Fruit fly (Drosophila melanogaster) whole organism, embryonic: ENCODE data around the gene CG46440.

Experiments used
- ATbp ChIP-seq: fragments of 200-800 bp; sonication (Bioruptor generic); optimal IDR thresholded peaks from 2 replicates; lab custom pipeline; 2017; ENCODE audit warnings: missing biosample characterization, mild to moderate bottlenecking, missing genetic modification characterization, missing genetic modification reagents
- BtbVII ChIP-seq: fragments of 200-800 bp; sonication (Bioruptor generic); optimal IDR thresholded peaks from 3 replicates; lab custom pipeline; 2017; ENCODE audit warnings: missing biosample characterization, mild to moderate bottlenecking, missing genetic modification characterization
- CG10274 ChIP-seq: fragments of 200-800 bp; sonication (Bioruptor generic); optimal IDR thresholded peaks from 3 replicates; lab custom pipeline; 2017; ENCODE audit warnings: missing biosample characterization, mild to moderate bottlenecking, missing genetic modification characterization
- CG10462 ChIP-seq: fragments of 200-800 bp; sonication (Bioruptor generic); optimal IDR thresholded peaks from 2 replicates; lab custom pipeline; 2016; ENCODE audit warnings: missing biosample characterization, missing genetic modification characterization
- CG11456 ChIP-seq: fragments of 200-800 bp; sonication (Bioruptor generic); IDR thresholded peaks from 3 replicates; pipeline ENCODE4 v1.3.6; 2022; ENCODE audit warnings: missing biosample characterization, missing genetic modification characterization
- CG12236 ChIP-seq: fragments of 200-800 bp; sonication (Bioruptor generic); optimal IDR thresholded peaks from 2 replicates; lab custom pipeline; 2016; ENCODE audit warnings: missing biosample characterization, missing genetic modification characterization
- CG13424 ChIP-seq: fragments of 200-800 bp; sonication (Bioruptor generic); optimal IDR thresholded peaks from 2 replicates; lab custom pipeline; 2019; ENCODE audit warnings: missing biosample characterization, mild to moderate bottlenecking, missing genetic modification characterization, moderate library complexity
- CG13894 ChIP-seq: fragments of 200-800 bp; sonication (Bioruptor generic); optimal IDR thresholded peaks from 3 replicates; lab custom pipeline; 2018; ENCODE audit warnings: missing biosample characterization, mild to moderate bottlenecking, missing genetic modification characterization, moderate library complexity
- CG14667 ChIP-seq: fragments of 200-800 bp; sonication (Bioruptor generic); IDR thresholded peaks from 2 replicates; pipeline ENCODE4 v1.3.6; 2022; ENCODE audit warnings: missing biosample characterization, missing genetic modification characterization
- CG16813 ChIP-seq: fragments of 200-800 bp; sonication (Bioruptor generic); IDR thresholded peaks from 3 replicates; pipeline ENCODE4 v1.3.6; 2022; ENCODE audit warnings: missing biosample characterization, missing genetic modification characterization; ENCODE audit not compliant: partially characterized antibody
- CG17359 ChIP-seq: fragments of 200-800 bp; sonication (Bioruptor generic); optimal IDR thresholded peaks from 3 replicates; lab custom pipeline; 2018; ENCODE audit warnings: missing biosample characterization, mild to moderate bottlenecking, missing genetic modification characterization, moderate library complexity
- CG18599 ChIP-seq: fragments of 200-800 bp; sonication (Bioruptor generic); optimal IDR thresholded peaks from 3 replicates; lab custom pipeline; 2017; ENCODE audit warnings: missing biosample characterization, missing genetic modification characterization, mild to moderate bottlenecking, moderate library complexity, missing genetic modification reagents
- CG2129 ChIP-seq: fragments of 200-800 bp; sonication (Bioruptor generic); IDR thresholded peaks from 2 replicates; pipeline ENCODE4 v1.3.6; 2022; ENCODE audit warnings: missing biosample characterization, missing genetic modification characterization; ENCODE audit not compliant: partially characterized antibody
- CG31441 ChIP-seq: fragments of 200-800 bp; sonication (Bioruptor generic); IDR thresholded peaks from 2 replicates; pipeline ENCODE4 v1.3.6; 2022; ENCODE audit warnings: missing biosample characterization, missing genetic modification characterization
- CG3407 ChIP-seq: fragments of 200-800 bp; sonication (Bioruptor generic); optimal IDR thresholded peaks from 2 replicates; lab custom pipeline; 2018; ENCODE audit warnings: missing biosample characterization, mild to moderate bottlenecking, missing genetic modification characterization
- CG34224 ChIP-seq: fragments of 200-800 bp; sonication (Bioruptor generic); IDR thresholded peaks from 3 replicates; pipeline ENCODE4 v1.3.6; 2022; ENCODE audit warnings: missing biosample characterization, missing genetic modification characterization; ENCODE audit not compliant: partially characterized antibody
- CG3838 ChIP-seq: fragments of 200-800 bp; sonication (Bioruptor generic); optimal IDR thresholded peaks from 3 replicates; lab custom pipeline; 2016; ENCODE audit warnings: missing biosample characterization, missing genetic modification characterization
- CG4707 ChIP-seq: fragments of 200-800 bp; sonication (Bioruptor generic); optimal IDR thresholded peaks from 2 replicates; lab custom pipeline; 2018; ENCODE audit warnings: missing biosample characterization, mild to moderate bottlenecking, missing genetic modification characterization, moderate library complexity
- CG4820 ChIP-seq: fragments of 200-800 bp; sonication (Bioruptor generic); optimal IDR thresholded peaks from 3 replicates; lab custom pipeline; 2016; ENCODE audit warnings: missing biosample characterization, missing genetic modification characterization
- CG6765 ChIP-seq: fragments of 200-800 bp; sonication (Bioruptor generic); optimal IDR thresholded peaks from 3 replicates; lab custom pipeline; 2017; ENCODE audit warnings: missing biosample characterization, mild to moderate bottlenecking, missing genetic modification characterization
- CG6854 ChIP-seq: fragments of 200-800 bp; sonication (Bioruptor generic); optimal IDR thresholded peaks from 3 replicates; lab custom pipeline; 2017; ENCODE audit warnings: missing biosample characterization, mild to moderate bottlenecking, missing genetic modification characterization
- CG7786 ChIP-seq: fragments of 200-800 bp; sonication (Bioruptor generic); optimal IDR thresholded peaks from 2 replicates; lab custom pipeline; 2016; ENCODE audit warnings: missing biosample characterization, missing genetic modification characterization
- CG8281 ChIP-seq: fragments of 200-800 bp; sonication (Bioruptor generic); optimal IDR thresholded peaks from 2 replicates; lab custom pipeline; 2018; ENCODE audit warnings: missing biosample characterization, mild to moderate bottlenecking, missing genetic modification characterization, moderate library complexity
- CG8359 ChIP-seq: fragments of 200-800 bp; sonication (Bioruptor generic); optimal IDR thresholded peaks from 2 replicates; lab custom pipeline; 2017; ENCODE audit warnings: missing biosample characterization, mild to moderate bottlenecking, missing genetic modification characterization, borderline replicate concordance
- CG8765 ChIP-seq: fragments of 200-800 bp; sonication (Bioruptor generic); IDR thresholded peaks from 2 replicates; pipeline ENCODE4 v1.3.6; 2022; ENCODE audit warnings: missing biosample characterization, missing genetic modification characterization
- D19A ChIP-seq: fragments of 200-800 bp; optimal IDR thresholded peaks from 3 replicates; lab custom pipeline; 2019; ENCODE audit warnings: missing biosample characterization, mild to moderate bottlenecking, missing genetic modification characterization, moderate library complexity
- D19B ChIP-seq: fragments of 200-800 bp; sonication (Bioruptor generic); optimal IDR thresholded peaks from 2 replicates; lab custom pipeline; 2017; ENCODE audit warnings: missing biosample characterization, mild to moderate bottlenecking, missing genetic modification characterization
- Dll ChIP-seq: fragments of 200-800 bp; sonication (Bioruptor generic); IDR thresholded peaks from 4 replicates; pipeline ENCODE4 v1.3.6; 2022; ENCODE audit warnings: missing biosample characterization, missing genetic modification characterization; ENCODE audit not compliant: partially characterized antibody
- Dp ChIP-seq: fragments of 200-800 bp; sonication (Bioruptor generic); optimal IDR thresholded peaks from 2 replicates; lab custom pipeline; 2018; ENCODE audit warnings: missing biosample characterization, mild to moderate bottlenecking, missing genetic modification characterization, moderate library complexity
- HLH3B ChIP-seq: fragments of 200-800 bp; sonication (Bioruptor generic); IDR thresholded peaks from 2 replicates; pipeline ENCODE4 v1.3.6; 2022; ENCODE audit warnings: missing biosample characterization, missing genetic modification characterization
- Mrtf ChIP-seq: fragments of 200-800 bp; sonication (Bioruptor generic); IDR thresholded peaks from 3 replicates; pipeline ENCODE4 v1.3.6; 2022; ENCODE audit warnings: missing biosample characterization, missing genetic modification characterization
- Pdp1 ChIP-seq, 2 experiments: fragments of 200-800 bp; sonication (Bioruptor generic); optimal IDR thresholded peaks; 3 replicates each; lab custom pipeline; 2016; ENCODE audit warnings: missing biosample characterization in 2 of 2, missing genetic modification characterization in 2 of 2, mild to moderate bottlenecking in 1 of 2, moderate library complexity in 1 of 2
- Poxn ChIP-seq: fragments of 200-800 bp; sonication (Bioruptor generic); IDR thresholded peaks from 2 replicates; pipeline ENCODE4 v1.3.6; 2022; ENCODE audit warnings: missing biosample characterization, missing genetic modification characterization
- Six4 ChIP-seq: fragments of 200-800 bp; sonication (Bioruptor generic); optimal IDR thresholded peaks from 2 replicates; lab custom pipeline; 2016; ENCODE audit warnings: missing biosample characterization, missing genetic modification characterization
- Taf1 ChIP-seq: fragments of 200-800 bp; sonication (Bioruptor generic); IDR thresholded peaks from 2 replicates; pipeline ENCODE4 v1.3.6; 2022; ENCODE audit warnings: missing biosample characterization, missing genetic modification characterization
- ato ChIP-seq: fragments of 200-800 bp; sonication (Bioruptor generic); IDR thresholded peaks from 2 replicates; pipeline ENCODE4 v1.3.6; 2022; ENCODE audit warnings: missing biosample characterization, missing genetic modification characterization; ENCODE audit not compliant: partially characterized antibody
- crc ChIP-seq: fragments of 200-800 bp; sonication (Bioruptor generic); optimal IDR thresholded peaks from 2 replicates; lab custom pipeline; 2016; ENCODE audit warnings: missing biosample characterization, missing genetic modification characterization
- dm ChIP-seq: fragments of 200-800 bp; sonication (Bioruptor generic); optimal IDR thresholded peaks from 3 replicates; lab custom pipeline; 2016; ENCODE audit warnings: missing biosample characterization, missing genetic modification characterization
- emc ChIP-seq: fragments of 200-800 bp; sonication (Bioruptor generic); optimal IDR thresholded peaks from 2 replicates; lab custom pipeline; 2016; ENCODE audit warnings: missing biosample characterization, missing genetic modification characterization
- ems ChIP-seq: fragments of 200-800 bp; sonication (Bioruptor generic); optimal IDR thresholded peaks from 3 replicates; lab custom pipeline; 2016; ENCODE audit warnings: missing biosample characterization, missing genetic modification characterization
- fd64A ChIP-seq: fragments of 200-800 bp; sonication (Bioruptor generic); optimal IDR thresholded peaks from 3 replicates; lab custom pipeline; 2018; ENCODE audit warnings: missing biosample characterization, mild to moderate bottlenecking, missing genetic modification characterization
- fd96Cb ChIP-seq: fragments of 200-800 bp; sonication (Bioruptor generic); optimal IDR thresholded peaks from 2 replicates; lab custom pipeline; 2018; ENCODE audit warnings: missing biosample characterization, mild to moderate bottlenecking, missing genetic modification characterization, moderate library complexity
- her ChIP-seq: fragments of 200-800 bp; sonication (Bioruptor generic); optimal IDR thresholded peaks from 2 replicates; lab custom pipeline; 2016; ENCODE audit warnings: missing biosample characterization, missing genetic modification characterization
- insv ChIP-seq, 2 experiments: fragments of 200-800 bp; sonication (Bioruptor generic); optimal IDR thresholded peaks; 3 replicates each; lab custom pipeline; 2016 to 2018; ENCODE audit warnings: missing biosample characterization in 2 of 2, missing genetic modification characterization in 2 of 2
- jigr1 ChIP-seq: fragments of 200-800 bp; sonication (Bioruptor generic); IDR thresholded peaks from 3 replicates; pipeline ENCODE4 v1.3.6; 2022; ENCODE audit warnings: missing biosample characterization, missing genetic modification characterization
- jing ChIP-seq: fragments of 200-800 bp; sonication (Bioruptor generic); optimal IDR thresholded peaks from 2 replicates; lab custom pipeline; 2018; ENCODE audit warnings: missing biosample characterization, mild to moderate bottlenecking, missing genetic modification characterization
- shn ChIP-seq: fragments of 200-800 bp; sonication (Bioruptor generic); optimal IDR thresholded peaks from 3 replicates; lab custom pipeline; 2016; ENCODE audit warnings: missing biosample characterization, missing genetic modification characterization
- so ChIP-seq: fragments of 200-800 bp; sonication (Bioruptor generic); IDR thresholded peaks from 3 replicates; pipeline ENCODE4 v1.3.6; 2022; ENCODE audit warnings: missing biosample characterization, missing genetic modification characterization
- trem ChIP-seq: fragments of 200-800 bp; optimal IDR thresholded peaks from 3 replicates; lab custom pipeline; 2019; ENCODE audit warnings: missing biosample characterization, mild to moderate bottlenecking, missing genetic modification characterization, moderate library complexity
- vnd ChIP-seq: fragments of 200-800 bp; sonication (Bioruptor generic); IDR thresholded peaks from 3 replicates; pipeline ENCODE4 v1.3.6; 2022; ENCODE audit warnings: missing biosample characterization, missing genetic modification characterization; ENCODE audit not compliant: partially characterized antibody
- z ChIP-seq: fragments of 200-800 bp; sonication (Bioruptor generic); IDR thresholded peaks from 3 replicates; pipeline ENCODE4 v1.3.6; 2022; ENCODE audit warnings: missing biosample characterization, missing genetic modification characterization

CG46440 gene

DNA sequence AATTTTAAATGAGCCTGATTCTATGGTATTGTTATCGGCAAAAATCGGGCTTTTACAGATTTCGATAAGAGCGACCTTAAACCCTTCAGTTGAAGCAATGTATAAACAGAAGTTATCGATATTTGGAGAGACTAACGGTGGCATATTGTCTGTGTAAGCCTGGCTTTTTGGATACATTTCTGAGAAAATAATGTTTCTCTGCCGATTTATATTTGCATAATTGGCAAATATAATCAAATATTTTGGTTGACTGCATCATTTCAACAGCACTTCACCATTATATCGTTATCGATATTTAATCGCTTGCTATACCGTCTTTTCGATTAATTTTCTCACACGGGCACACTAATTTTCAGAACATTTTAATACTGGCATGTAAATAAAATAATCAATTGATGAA, 12.2 kb upstream of the CG46440 start, which contains the start of gene CG16952 (continued):
- no peak for TF ChIP-seq CG13894
- no peak for TF ChIP-seq CG3407 (GFP tag; lab: Kevin White, UChicago)
- TF ChIP-seq emc (GFP tag; lab: Kevin White, UChicago), result no peak
- TF ChIP-seq z (GFP tag; lab: Robert Waterston, UW), result no peak
- TF ChIP-seq shn (GFP tag; lab: Kevin White, UChicago), result no peak
- no peak for TF ChIP-seq jing
- no peak for TF ChIP-seq Mrtf (GFP tag; lab: Robert Waterston, UW)
- no peak for TF ChIP-seq fd64A (GFP tag; lab: Kevin White, UChicago)
- TF ChIP-seq crc, result no peak
- TF ChIP-seq so (GFP tag; lab: Robert Waterston, UW), result no peak
- no peak for TF ChIP-seq CG8359 (GFP tag; lab: Kevin White, UChicago)
- TF ChIP-seq CG16813 (GFP tag; lab: Robert Waterston, UW), result peak; percentile 93
- TF ChIP-seq CG34224, result peak; percentile 85
- no peak for TF ChIP-seq CG6765
- TF ChIP-seq CG3838 (GFP tag; lab: Kevin White, UChicago), result no peak
- TF ChIP-seq D19B (GFP tag; lab: Kevin White, UChicago), result no peak
- TF ChIP-seq Pdp1 (GFP tag; optimal IDR thresholded peaks at IDR 0.05; lab: Kevin White, UChicago), result peak in 1 of 2 experiments; percentile 91
- TF ChIP-seq Taf1 (GFP tag; lab: Robert Waterston, UW), result no peak
- no peak for TF ChIP-seq insv (GFP tag; optimal IDR thresholded peaks at IDR 0.05; lab: Kevin White, UChicago)
- TF ChIP-seq CG6854 (GFP tag; lab: Kevin White, UChicago), result no peak
- TF ChIP-seq CG13424 (tag; lab: Kevin White, UChicago), result no peak
- no peak for TF ChIP-seq CG11456
- TF ChIP-seq CG4707 (GFP tag; lab: Kevin White, UChicago), result no peak
- peak; percentile 94 for TF ChIP-seq Dll (GFP tag; lab: Robert Waterston, UW)
- no peak for TF ChIP-seq dm
- TF ChIP-seq CG7786 (GFP tag; lab: Kevin White, UChicago), result no peak
- TF ChIP-seq CG31441, result no peak
- TF ChIP-seq jigr1 (GFP tag; lab: Robert Waterston, UW), result no peak
- TF ChIP-seq CG10462 (GFP tag; lab: Kevin White, UChicago), result peak; percentile 55
- no peak for TF ChIP-seq her (GFP tag; lab: Kevin White, UChicago)
- no peak for TF ChIP-seq fd96Cb (tag; lab: Kevin White, UChicago)
- TF ChIP-seq CG12236, result no peak
- TF ChIP-seq CG14667, result no peak
- no peak for TF ChIP-seq HLH3B
- TF ChIP-seq ems (GFP tag; lab: Kevin White, UChicago), result no peak
- TF ChIP-seq Six4 (GFP tag; lab: Kevin White, UChicago), result no peak
- no peak for TF ChIP-seq BtbVII (GFP tag; lab: Kevin White, UChicago)
- TF ChIP-seq CG17359 (tag; lab: Kevin White, UChicago), result no peak
- TF ChIP-seq trem (tag; lab: Kevin White, UChicago), result peak; percentile 72
- no peak for TF ChIP-seq CG8765 (GFP tag; lab: Robert Waterston, UW)
- TF ChIP-seq vnd (GFP tag; lab: Robert Waterston, UW), result peak; percentile 92
- TF ChIP-seq CG8281 (tag; lab: Kevin White, UChicago), result no peak
- TF ChIP-seq ATbp (GFP tag; lab: Kevin White, UChicago), result no peak
- no peak for TF ChIP-seq D19A (tag; lab: Kevin White, UChicago)
- TF ChIP-seq CG2129, result peak; percentile 80
- TF ChIP-seq CG10274, result no peak
- TF ChIP-seq ato (GFP tag; lab: Robert Waterston, UW), result peak; percentile 91
- TF ChIP-seq CG18599 (GFP tag; lab: Kevin White, UChicago), result no peak
- peak; percentile 56 for TF ChIP-seq Dp (GFP tag; lab: Kevin White, UChicago)
- no peak for TF ChIP-seq Poxn (GFP tag; lab: Robert Waterston, UW)
- TF ChIP-seq CG4820 (GFP tag; lab: Kevin White, UChicago), result no peak
